Worm (Caenorhabditis elegans) whole organism, L4 larva: Measurements from ENCODE around the gene K11E4.6.

Source experiments
- F10B5.3 ChIP-seq: sonication (generic microtip); optimal IDR thresholded peaks from 2 replicates; lab custom pipeline; 2016; ENCODE audit warnings: mild to moderate bottlenecking, missing genetic modification characterization, missing compliant biosample characterization
- F49E8.2 ChIP-seq: sonication (generic microtip); optimal IDR thresholded peaks from 2 replicates; lab custom pipeline; 2016; ENCODE audit warnings: missing compliant biosample characterization, mild to moderate bottlenecking, missing genetic modification characterization, borderline replicate concordance
- ZK337.2 ChIP-seq: fragments of 200-800 bp; sonication (Bioruptor generic); IDR thresholded peaks from 2 replicates; pipeline ENCODE4 v1.3.6; 2022; ENCODE audit warnings: missing genetic modification reagents, missing genetic modification characterization, missing compliant biosample characterization
- ZK546.5 ChIP-seq, 2 experiments: sonication (generic microtip); optimal IDR thresholded peaks; 2 replicates each; lab custom pipeline; 2017; ENCODE audit warnings: missing biosample characterization in 2 of 2, missing genetic modification characterization in 2 of 2
- aha-1 ChIP-seq: fragments of 150-350 bp; peaks from one replicate; lab custom pipeline; 2014; ENCODE audit warnings: missing biosample characterization, missing genetic modification characterization
- ama-1 ChIP-seq: fragments of 150-350 bp; optimal IDR thresholded peaks from 2 replicates; lab custom pipeline; 2014; ENCODE audit warnings: inconsistent platforms, mixed read lengths
- ceh-32 ChIP-seq: sonication (generic microtip); optimal IDR thresholded peaks from 2 replicates; lab custom pipeline; 2016; ENCODE audit warnings: mild to moderate bottlenecking, missing genetic modification characterization, missing compliant biosample characterization; ENCODE audit not compliant: poor library complexity
- ceh-44 ChIP-seq: fragments of 200-800 bp; sonication (Bioruptor generic); IDR thresholded peaks from 2 replicates; pipeline ENCODE4 v1.3.6; 2022; ENCODE audit warnings: missing genetic modification reagents, missing genetic modification characterization, missing compliant biosample characterization
- ceh-82 ChIP-seq: sonication (generic microtip); optimal IDR thresholded peaks from 2 replicates; lab custom pipeline; 2017; ENCODE audit warnings: missing biosample characterization, missing genetic modification characterization
- cey-2 ChIP-seq: sonication (generic microtip); optimal IDR thresholded peaks from 3 replicates; lab custom pipeline; 2017; ENCODE audit warnings: missing genetic modification characterization, mild to moderate bottlenecking, missing compliant biosample characterization, antibody characterized with exemption, borderline replicate concordance; ENCODE audit not compliant: insufficient read depth
- daf-16 ChIP-seq, 3 experiments: sonication (generic microtip); optimal IDR thresholded peaks; 2 replicates each; lab custom pipeline; 2016 to 2017; ENCODE audit warnings: missing genetic modification characterization in 3 of 3, missing genetic modification reagents in 3 of 3, mild to moderate bottlenecking in 2 of 3, missing compliant biosample characterization in 2 of 3, missing biosample characterization in 1 of 3, moderate library complexity in 1 of 3
- daf-8 ChIP-seq: fragments of 200-800 bp; sonication (Bioruptor generic); IDR thresholded peaks from 2 replicates; pipeline ENCODE4 v1.3.6; 2022; ENCODE audit warnings: missing genetic modification characterization, missing compliant biosample characterization
- dmd-6 ChIP-seq: fragments of 200-800 bp; sonication (Bioruptor generic); IDR thresholded peaks from 2 replicates; pipeline ENCODE4 v1.3.6; 2022; ENCODE audit warnings: missing genetic modification reagents, missing genetic modification characterization, missing compliant biosample characterization
- dmd-9 ChIP-seq: fragments of 200-800 bp; sonication (Bioruptor generic); IDR thresholded peaks from 2 replicates; pipeline ENCODE4 v1.3.6; 2022; ENCODE audit warnings: missing genetic modification reagents, missing genetic modification characterization, missing compliant biosample characterization
- duxl-1 ChIP-seq: sonication (generic microtip); optimal IDR thresholded peaks from 2 replicates; lab custom pipeline; 2016; ENCODE audit warnings: mild to moderate bottlenecking, missing genetic modification characterization, moderate library complexity, missing compliant biosample characterization; ENCODE audit not compliant: poor library complexity
- egl-27 ChIP-seq: sonication (generic microtip); optimal IDR thresholded peaks from 3 replicates; lab custom pipeline; 2017; ENCODE audit warnings: missing biosample characterization, missing genetic modification reagents, missing genetic modification characterization
- hif-1 ChIP-seq, 2 experiments: sonication (generic microtip); optimal IDR thresholded peaks; 2 replicates each; lab custom pipeline; 2016 to 2017; ENCODE audit warnings: missing compliant biosample characterization in 2 of 2, missing genetic modification characterization in 2 of 2, missing genetic modification reagents in 2 of 2, missing genotype in 2 of 2, mild to moderate bottlenecking in 1 of 2
- hmg-1.1 ChIP-seq: fragments of 200-800 bp; sonication (Bioruptor generic); IDR thresholded peaks from 2 replicates; pipeline ENCODE4 v1.3.6; 2022; ENCODE audit warnings: missing genetic modification reagents, missing genetic modification characterization, missing compliant biosample characterization
- lim-7 ChIP-seq: fragments of 200-800 bp; sonication (Bioruptor generic); IDR thresholded peaks from 2 replicates; pipeline ENCODE4 v1.3.6; 2022; ENCODE audit warnings: missing genetic modification characterization, missing compliant biosample characterization
- lin-1 ChIP-seq: fragments of 200-800 bp; sonication (Bioruptor generic); IDR thresholded peaks from 2 replicates; pipeline ENCODE4 v1.3.6; 2022; ENCODE audit warnings: missing genetic modification reagents, missing genetic modification characterization, missing compliant biosample characterization
- lin-13 ChIP-seq: fragments of 150-350 bp; optimal IDR thresholded peaks from 2 replicates; lab custom pipeline; 2014; ENCODE audit warnings: missing biosample characterization, missing genetic modification reagents, missing genetic modification characterization
- lin-29 ChIP-seq: fragments of 200-800 bp; sonication (Bioruptor generic); IDR thresholded peaks from 2 replicates; pipeline ENCODE4 v1.3.6; 2022; ENCODE audit warnings: missing genetic modification reagents, missing genetic modification characterization, missing compliant biosample characterization
- lin-38 ChIP-seq: fragments of 200-800 bp; sonication (Bioruptor generic); IDR thresholded peaks from 2 replicates; pipeline ENCODE4 v1.3.6; 2022; ENCODE audit warnings: missing genetic modification reagents, missing genetic modification characterization, missing compliant biosample characterization
- lir-3 ChIP-seq: sonication (generic microtip); optimal IDR thresholded peaks from 2 replicates; lab custom pipeline; 2016; ENCODE audit warnings: mild to moderate bottlenecking, missing genetic modification characterization, missing compliant biosample characterization
- madf-9 ChIP-seq: fragments of 200-800 bp; sonication (Bioruptor generic); conservative IDR thresholded peaks from 2 replicates; pipeline ENCODE4 v1.3.6; 2022; ENCODE audit warnings: missing genetic modification reagents, missing genetic modification characterization, missing compliant biosample characterization
- mdl-1 ChIP-seq, 2 experiments: fragments of 150-350 bp in 1 of 2; sonication (generic microtip) in 1 of 2; optimal IDR thresholded peaks; 2 replicates each; lab custom pipeline; 2014 to 2017; ENCODE audit warnings: missing biosample characterization in 2 of 2, missing genetic modification characterization in 2 of 2
- mdt-29 ChIP-seq: fragments of 200-800 bp; sonication (Bioruptor generic); IDR thresholded peaks from 2 replicates; pipeline ENCODE4 v1.3.6; 2022; ENCODE audit warnings: missing genetic modification reagents, missing genetic modification characterization, missing compliant biosample characterization
- mxl-2 ChIP-seq: fragments of 200-800 bp; sonication (Bioruptor generic); conservative IDR thresholded peaks from 2 replicates; pipeline ENCODE4 v1.3.6; 2022; ENCODE audit warnings: missing genetic modification reagents, missing genetic modification characterization, missing compliant biosample characterization
- mxl-3 ChIP-seq: fragments of 200-800 bp; sonication (Bioruptor generic); optimal IDR thresholded peaks from 2 replicates; lab custom pipeline; 2018; ENCODE audit warnings: mild to moderate bottlenecking, missing genetic modification characterization, missing compliant biosample characterization
- nhr-102 ChIP-seq: sonication (generic microtip); optimal IDR thresholded peaks from 2 replicates; lab custom pipeline; 2016; ENCODE audit warnings: mild to moderate bottlenecking, missing genetic modification characterization, moderate library complexity, missing compliant biosample characterization
- nhr-237 ChIP-seq: sonication (generic microtip); optimal IDR thresholded peaks from 2 replicates; lab custom pipeline; 2017; ENCODE audit warnings: missing biosample characterization, missing genetic modification characterization
- nhr-77 ChIP-seq: fragments of 150-350 bp; optimal IDR thresholded peaks from 2 replicates; lab custom pipeline; 2014; ENCODE audit warnings: missing biosample characterization, missing genetic modification characterization
- pha-4 ChIP-seq, 2 experiments: fragments of 150-350 bp in 1 of 2; fragments of 200-800 bp in 1 of 2; sonication (Bioruptor generic) in 1 of 2; IDR thresholded peaks in 1 of 2; optimal IDR thresholded peaks in 1 of 2; 2 replicates each; pipeline versions ENCODE4 v1.3.6 to Lab custom; 2014 to 2022; ENCODE audit warnings: missing genetic modification characterization in 2 of 2, missing genetic modification reagents in 2 of 2, missing biosample characterization in 1 of 2, missing compliant biosample characterization in 1 of 2
- php-3 ChIP-seq: fragments of 200-800 bp; sonication (Bioruptor generic); IDR thresholded peaks from 2 replicates; pipeline ENCODE4 v1.3.6; 2022; ENCODE audit warnings: missing genetic modification reagents, missing genetic modification characterization, missing compliant biosample characterization
- rbr-2 ChIP-seq: sonication (generic microtip); optimal IDR thresholded peaks from 2 replicates; lab custom pipeline; 2016; ENCODE audit warnings: missing genotype, missing genetic modification characterization, missing compliant biosample characterization
- snpc-1.2 ChIP-seq: fragments of 200-800 bp; sonication (Bioruptor generic); IDR thresholded peaks from 2 replicates; pipeline ENCODE4 v1.3.6; 2022; ENCODE audit warnings: missing genetic modification reagents, missing genetic modification characterization, missing compliant biosample characterization
- spr-1 ChIP-seq: sonication (generic microtip); optimal IDR thresholded peaks from 2 replicates; lab custom pipeline; 2016; ENCODE audit warnings: mild to moderate bottlenecking, missing genetic modification characterization, missing compliant biosample characterization
- spr-3 ChIP-seq: fragments of 200-800 bp; sonication (Bioruptor generic); optimal IDR thresholded peaks from 2 replicates; lab custom pipeline; 2018; ENCODE audit warnings: mild to moderate bottlenecking, missing genetic modification characterization, missing compliant biosample characterization
- tra-1 ChIP-seq: fragments of 200-800 bp; sonication (Bioruptor generic); IDR thresholded peaks from 2 replicates; pipeline ENCODE4 v1.3.6; 2022; ENCODE audit warnings: missing genetic modification reagents, missing genetic modification characterization, missing compliant biosample characterization
- unc-130 ChIP-seq: sonication (generic microtip); optimal IDR thresholded peaks from 2 replicates; lab custom pipeline; 2016; ENCODE audit warnings: missing genetic modification reagents, missing genetic modification characterization, missing compliant biosample characterization
- vab-7 ChIP-seq: fragments of 200-800 bp; sonication (Bioruptor generic); IDR thresholded peaks from 2 replicates; pipeline ENCODE4 v1.3.6; 2022; ENCODE audit warnings: missing genetic modification reagents, missing genetic modification characterization, missing compliant biosample characterization
- zag-1 ChIP-seq: fragments of 150-350 bp; optimal IDR thresholded peaks from 2 replicates; lab custom pipeline; 2014; ENCODE audit warnings: missing biosample characterization, missing genetic modification characterization
- zfp-2 ChIP-seq: sonication (generic microtip); optimal IDR thresholded peaks from 2 replicates; lab custom pipeline; 2016; ENCODE audit warnings: mild to moderate bottlenecking, missing genetic modification characterization, missing compliant biosample characterization
- zip-2 ChIP-seq: fragments of 150-350 bp; optimal IDR thresholded peaks from 2 replicates; lab custom pipeline; 2014; ENCODE audit warnings: missing biosample characterization, missing genetic modification characterization
- ztf-11 ChIP-seq: fragments of 150-350 bp; optimal IDR thresholded peaks from 2 replicates; lab custom pipeline; 2014; ENCODE audit warnings: missing biosample characterization, missing genetic modification characterization

K11E4.6 gene

ce11 chrX:13729724-13730123 is 5.3 kb downstream of the K11E4.6 start (continued):
- TF ChIP-seq F10B5.3 (tag; lab: Kevin White, UChicago) (no peak), daf-8 (no peak), ama-1 (lab: Kevin White, UChicago) (no peak), daf-16 (GFP tag; optimal IDR thresholded peaks at IDR 0.05; lab: Kevin White, UChicago) (no peak), daf-16 (tag; optimal IDR thresholded peaks at IDR 0.05; lab: Kevin White, UChicago) (peak; percentile 33), cey-2 (tag; lab: Kevin White, UChicago) (no peak), rbr-2 (tag; lab: Kevin White, UChicago) (no peak), lir-3 (tag; lab: Kevin White, UChicago) (no peak), ceh-82 (no peak), nhr-102 (no peak), egl-27 (no peak), ceh-32 (no peak), zip-2 (tag; lab: Kevin White, UChicago) (no peak), pha-4 (GFP tag; IDR thresholded peaks at IDR 0.05; lab: Robert Waterston, UW) (peak; percentile 79; the same call in 1 of the 2 replicates), pha-4 (tag; optimal IDR thresholded peaks at IDR 0.05; lab: Kevin White, UChicago) (no peak), F49E8.2 (tag; lab: Kevin White, UChicago) (no peak), vab-7 (GFP tag; lab: Robert Waterston, UW) (peak; percentile 72)
- TF ChIP-seq, all 104 proteins: peak for 17

ce11 chrX:13730209-13730975 is 5.9 kb downstream of the K11E4.6 start:
- no peak for TF ChIP-seq unc-130 (GFP tag; lab: Kevin White, UChicago)
- no peak for TF ChIP-seq F10B5.3 (tag; lab: Kevin White, UChicago)
- TF ChIP-seq spr-3 (GFP tag; lab: Kevin White, UChicago) = peak; percentile 2
- TF ChIP-seq nhr-102 = peak; percentile 42
- no peak for TF ChIP-seq lin-13 (GFP tag; lab: Kevin White, UChicago)
- TF ChIP-seq mxl-2 (GFP tag; lab: Robert Waterston, UW) = peak; percentile 51; the same call in 1 of the 2 replicates
- peak; percentile 74 for TF ChIP-seq lin-38 (GFP tag; lab: Robert Waterston, UW)
- TF ChIP-seq zfp-2 (tag; lab: Kevin White, UChicago) = peak; percentile 2
- peak; percentile 30 to 82 for TF ChIP-seq daf-16 (GFP tag; optimal IDR thresholded peaks at IDR 0.05; lab: Kevin White, UChicago)
- TF ChIP-seq daf-16 (tag; optimal IDR thresholded peaks at IDR 0.05; lab: Kevin White, UChicago) = peak; percentile 36
- TF ChIP-seq hif-1 (tag; optimal IDR thresholded peaks at IDR 0.05; lab: Kevin White, UChicago) = peak in 1 of 2 experiments; percentile 44
- 0 out of 2 replicates have a peak, but pooled peaks have one; percentile 46 for TF ChIP-seq lin-1 (GFP tag; lab: Robert Waterston, UW)
- no peak for TF ChIP-seq zag-1
- TF ChIP-seq hmg-1.1 (GFP tag; lab: Robert Waterston, UW) = peak; percentile 65
- peak; percentile 42 for TF ChIP-seq dmd-6
- peak; percentile 38 for TF ChIP-seq spr-1 (tag; lab: Kevin White, UChicago)
- TF ChIP-seq duxl-1 (tag; lab: Kevin White, UChicago) = peak; percentile 87
- peak; percentile 78 for TF ChIP-seq tra-1 (GFP tag; lab: Robert Waterston, UW)
- 0 out of 2 replicates have a peak, but pooled peaks have one; percentile 26 for TF ChIP-seq dmd-9 (GFP tag; lab: Robert Waterston, UW)
- TF ChIP-seq lim-7 (GFP tag; lab: Robert Waterston, UW) = peak; percentile 92
- no peak for TF ChIP-seq mdl-1 (tag; optimal IDR thresholded peaks at IDR 0.05; lab: Kevin White, UChicago)
- no peak for TF ChIP-seq mxl-3 (GFP tag; lab: Kevin White, UChicago)
- no peak for TF ChIP-seq ztf-11 (tag; lab: Kevin White, UChicago)
- TF ChIP-seq ZK337.2 (GFP tag; lab: Robert Waterston, UW) = 0 out of 2 replicates have a peak, but pooled peaks have one; percentile 31
- TF ChIP-seq nhr-237 = no peak
- no peak for TF ChIP-seq ZK546.5 (tag; optimal IDR thresholded peaks at IDR 0.05; lab: Kevin White, UChicago)
- no peak for TF ChIP-seq ceh-32
- TF ChIP-seq lir-3 (tag; lab: Kevin White, UChicago) = no peak
- TF ChIP-seq F49E8.2 (tag; lab: Kevin White, UChicago) = peak; percentile 3
- peak; percentile 83 for TF ChIP-seq snpc-1.2 (GFP tag; lab: Robert Waterston, UW)
- peak; percentile 93 for TF ChIP-seq aha-1 (tag; lab: Kevin White, UChicago)
- TF ChIP-seq mdt-29 (GFP tag; lab: Robert Waterston, UW) = peak; percentile 55; the same call in 1 of the 2 replicates
- TF ChIP-seq madf-9 (GFP tag; lab: Robert Waterston, UW) = peak; percentile 84
- TF ChIP-seq ceh-44 (GFP tag; lab: Robert Waterston, UW) = peak; percentile 69; the same call in 1 of the 2 replicates
- TF ChIP-seq lin-29 = no peak
- peak; percentile 88 for TF ChIP-seq vab-7 (GFP tag; lab: Robert Waterston, UW)
- peak; percentile 63 for TF ChIP-seq php-3 (GFP tag; lab: Robert Waterston, UW)
- TF ChIP-seq nhr-77 (tag; lab: Kevin White, UChicago) = no peak
